Worm (Caenorhabditis elegans): ENCODE data around the gene gss-1.

gss-1 gene

DNA sequence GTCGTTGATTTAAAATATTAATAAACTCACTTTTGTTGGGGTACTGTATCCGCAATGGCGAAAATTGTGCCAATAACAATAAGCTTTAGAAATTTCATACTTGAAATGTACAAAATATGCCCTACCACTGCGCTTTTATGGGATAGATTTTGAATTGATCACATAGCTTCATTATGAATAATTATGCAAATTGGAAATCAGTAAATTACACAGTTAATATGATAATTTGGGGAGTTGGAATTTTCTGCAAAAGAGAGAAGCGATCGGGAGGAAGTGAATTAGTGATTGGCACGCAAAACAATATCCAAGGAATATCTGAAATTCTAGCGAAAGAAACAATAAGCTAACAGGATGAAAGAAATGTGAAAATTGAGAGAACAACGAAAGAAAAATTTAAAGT lies 9.8 kb upstream of the gss-1 start, which contains the start of gene M176.10:
TSS of gene M176.10 (minus strand) at position 101 of the 400 bp plus-strand sequence.
- TF ChIP-seq tra-4 (tag; optimal IDR thresholded peaks at IDR 0.05) (no peak), tbx-37 (GFP tag; conservative IDR thresholded peaks at IDR 0.05) (no peak), hnd-1 (tag; optimal IDR thresholded peaks at IDR 0.05) (no peak), ets-7 (tag; optimal IDR thresholded peaks at IDR 0.05) (no peak), hmbx-1 (tag; optimal IDR thresholded peaks at IDR 0.05) (no peak)

DNA sequence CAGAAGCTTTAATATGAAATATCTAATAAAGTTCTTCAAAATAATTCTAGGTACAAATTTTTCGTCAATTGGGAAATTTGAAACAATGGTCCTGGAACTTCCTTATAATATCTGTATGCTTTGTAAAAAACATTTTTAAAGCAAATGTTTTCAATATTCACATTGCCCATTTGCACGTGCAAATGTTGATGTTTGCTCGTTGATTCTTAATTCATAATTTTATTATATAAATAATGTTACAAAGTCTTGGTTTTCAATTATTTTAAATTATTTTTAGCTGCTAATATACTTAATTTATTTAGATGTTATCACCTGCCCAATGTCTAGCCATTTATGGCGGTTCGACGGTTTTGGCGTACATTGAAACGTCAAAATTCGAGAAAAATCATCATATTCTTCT lies 5.7 kb upstream of the gss-1 start, which contains the start of gene M176.11:
TSS of gene M176.11 (plus strand) at position 301 of the 400 bp plus-strand sequence.
- no peak for TF ChIP-seq hnd-1 (tag; optimal IDR thresholded peaks at IDR 0.05)
- TF ChIP-seq ets-7 (tag; optimal IDR thresholded peaks at IDR 0.05), result no peak
- no peak for TF ChIP-seq flt-1 (GFP tag; IDR thresholded peaks at IDR 0.05)
- TF ChIP-seq aly-1 (tag; optimal IDR thresholded peaks at IDR 0.05), result no peak
- no peak for TF ChIP-seq F13C5.2 (tag; optimal IDR thresholded peaks at IDR 0.05)

DNA sequence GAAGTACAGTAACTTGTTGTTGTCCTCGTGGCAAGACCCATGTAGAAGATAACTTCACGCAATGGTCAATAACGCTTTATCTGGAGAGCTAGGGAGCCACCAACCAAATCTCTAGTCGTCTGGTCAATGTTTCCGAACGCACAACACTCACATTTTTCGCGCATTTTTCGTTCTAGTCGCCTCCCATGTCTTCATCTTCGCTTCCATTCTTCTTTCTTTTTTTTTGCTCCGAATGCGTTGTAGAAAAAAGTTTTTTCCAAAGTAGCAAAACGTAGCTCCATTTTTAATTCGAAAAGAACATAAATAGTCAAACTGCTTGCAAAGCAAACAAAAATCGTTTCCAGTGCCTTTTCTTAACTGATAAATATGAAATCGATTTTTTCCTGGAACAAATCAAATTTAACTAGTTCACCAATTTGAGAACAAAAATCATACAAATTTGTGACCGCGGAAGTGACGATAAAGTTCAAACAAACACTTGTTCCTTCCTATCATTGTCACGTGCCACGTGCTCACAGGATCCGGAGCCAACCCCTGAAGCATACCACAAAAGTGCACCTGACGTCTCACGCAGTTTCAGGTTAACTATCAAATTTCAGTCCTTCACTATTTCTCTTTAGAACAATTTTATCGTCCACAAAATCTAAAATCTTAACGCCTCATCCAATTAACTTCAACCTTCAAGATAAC lies 2.8 kb upstream of the gss-1 start:
- TF ChIP-seq ets-7 (tag; optimal IDR thresholded peaks at IDR 0.05) (no peak), hmbx-1 (tag; optimal IDR thresholded peaks at IDR 0.05) (no peak), tbx-37 (GFP tag; conservative IDR thresholded peaks at IDR 0.05) (no peak), hnd-1 (tag; optimal IDR thresholded peaks at IDR 0.05) (no peak), F13C5.2 (tag; optimal IDR thresholded peaks at IDR 0.05) (no peak), flt-1 (GFP tag; IDR thresholded peaks at IDR 0.05) (no peak), scrt-1 (GFP tag; IDR thresholded peaks at IDR 0.05) (no peak), aly-1 (tag; optimal IDR thresholded peaks at IDR 0.05) (no peak), ceh-36 (tag; optimal IDR thresholded peaks at IDR 0.05) (no peak), B0310.2 (tag; optimal IDR thresholded peaks at IDR 0.05) (no peak), sea-1 (GFP tag; conservative IDR thresholded peaks at IDR 0.05) (no peak), tbx-11 (GFP tag; IDR thresholded peaks at IDR 0.05) (no peak), ceh-13 (GFP tag; optimal IDR thresholded peaks at IDR 0.05) (no peak), hmg-4 (GFP tag; optimal IDR thresholded peaks at IDR 0.05) (no peak), pes-1 (GFP tag; IDR thresholded peaks at IDR 0.05) (no peak), tra-4 (tag; optimal IDR thresholded peaks at IDR 0.05) (no peak), ama-1 (optimal IDR thresholded peaks at IDR 0.05) (no peak)

DNA sequence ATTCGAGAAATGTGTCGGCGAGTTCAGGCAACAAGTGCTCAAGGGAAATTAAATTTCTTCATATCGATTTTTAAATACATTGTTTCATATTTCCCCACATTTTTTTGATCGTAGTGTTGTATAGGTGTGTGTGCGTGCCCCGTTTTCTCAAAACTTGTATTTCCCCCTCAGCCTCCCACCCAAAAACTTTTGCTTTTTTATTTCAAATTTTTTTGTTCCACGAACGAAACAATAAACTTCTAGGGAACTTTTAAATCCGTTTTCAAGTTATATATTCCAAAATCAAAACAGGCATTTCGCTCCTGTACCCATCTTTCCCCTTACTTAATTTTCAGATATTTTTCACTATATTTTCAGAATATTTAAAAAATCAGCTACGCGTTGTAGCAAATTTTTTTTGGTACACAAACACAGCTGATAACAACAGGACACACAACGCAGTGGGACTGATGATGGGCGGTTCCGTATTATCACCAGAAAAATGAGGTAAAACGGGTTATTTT lies 1.9 kb upstream of the gss-1 start, which contains the start of the genes M176.4 and M176.16:
TSS of gene M176.4 (plus strand) at position 301 of the 503 bp plus-strand sequence.
TSS of gene M176.16 (plus strand) at position 453 of the 503 bp plus-strand sequence.
- TF ChIP-seq pes-1 (GFP tag; IDR thresholded peaks at IDR 0.05) (no peak), ceh-36 (tag; optimal IDR thresholded peaks at IDR 0.05) (no peak), ets-7 (tag; optimal IDR thresholded peaks at IDR 0.05) (no peak), hmbx-1 (tag; optimal IDR thresholded peaks at IDR 0.05) (no peak), F13C5.2 (tag; optimal IDR thresholded peaks at IDR 0.05) (no peak), hmg-4 (GFP tag; optimal IDR thresholded peaks at IDR 0.05) (no peak), flt-1 (GFP tag; IDR thresholded peaks at IDR 0.05) (no peak), tbx-37 (GFP tag; conservative IDR thresholded peaks at IDR 0.05) (no peak), ama-1 (optimal IDR thresholded peaks at IDR 0.05) (no peak), scrt-1 (GFP tag; IDR thresholded peaks at IDR 0.05) (no peak), hnd-1 (tag; optimal IDR thresholded peaks at IDR 0.05) (no peak), tbx-11 (GFP tag; IDR thresholded peaks at IDR 0.05) (no peak), tra-4 (tag; optimal IDR thresholded peaks at IDR 0.05) (no peak), B0310.2 (tag; optimal IDR thresholded peaks at IDR 0.05) (no peak), ceh-13 (GFP tag; optimal IDR thresholded peaks at IDR 0.05) (no peak)

DNA sequence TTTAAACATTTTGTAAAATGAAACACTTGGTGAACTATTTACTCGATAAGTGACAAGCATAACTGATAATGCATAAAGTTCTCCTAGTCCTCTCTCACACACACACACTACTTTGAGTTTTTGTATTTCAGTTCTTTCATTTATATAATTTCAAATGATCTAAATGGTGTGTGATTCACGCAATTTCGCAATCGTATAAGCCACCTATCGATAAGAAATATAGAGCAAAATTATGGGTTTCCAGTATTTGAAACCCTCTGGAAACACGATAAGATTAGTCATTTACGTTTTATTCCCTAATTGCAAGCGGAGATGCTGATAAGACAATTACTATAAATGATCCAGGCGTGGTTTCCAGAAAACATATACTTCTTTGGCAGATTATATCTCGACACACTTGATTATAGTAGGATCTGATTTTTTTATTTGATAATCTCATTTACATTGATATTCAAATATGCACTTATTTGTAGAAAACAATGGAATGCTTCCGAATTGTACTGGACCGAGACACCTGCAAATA lies 4.1 kb downstream of the gss-1 start, which contains the start of gene arrd-3:
TSS of gene arrd-3 (plus strand) at position 473 of the 523 bp plus-strand sequence.
- no peak for TF ChIP-seq ceh-36 (tag; optimal IDR thresholded peaks at IDR 0.05)
- no peak for TF ChIP-seq sea-1 (GFP tag; conservative IDR thresholded peaks at IDR 0.05)
- no peak for TF ChIP-seq tbx-37 (GFP tag; conservative IDR thresholded peaks at IDR 0.05)
- TF ChIP-seq hmbx-1 (tag; optimal IDR thresholded peaks at IDR 0.05), result no peak
- no peak for TF ChIP-seq B0310.2 (tag; optimal IDR thresholded peaks at IDR 0.05)
- no peak for TF ChIP-seq ets-7 (tag; optimal IDR thresholded peaks at IDR 0.05)
- no peak for TF ChIP-seq hmg-4 (GFP tag; optimal IDR thresholded peaks at IDR 0.05)
- TF ChIP-seq ama-1 (optimal IDR thresholded peaks at IDR 0.05), result no peak
- no peak for TF ChIP-seq hnd-1 (tag; optimal IDR thresholded peaks at IDR 0.05)
- no peak for TF ChIP-seq tbx-11 (GFP tag; IDR thresholded peaks at IDR 0.05)
- TF ChIP-seq scrt-1 (GFP tag; IDR thresholded peaks at IDR 0.05), result no peak
- TF ChIP-seq flt-1 (GFP tag; IDR thresholded peaks at IDR 0.05), result no peak
- no peak for TF ChIP-seq ceh-13 (GFP tag; optimal IDR thresholded peaks at IDR 0.05)
- no peak for TF ChIP-seq F13C5.2 (tag; optimal IDR thresholded peaks at IDR 0.05)
- no peak for TF ChIP-seq tra-4 (tag; optimal IDR thresholded peaks at IDR 0.05)
- TF ChIP-seq aly-1 (tag; optimal IDR thresholded peaks at IDR 0.05), result no peak
- TF ChIP-seq pes-1 (GFP tag; IDR thresholded peaks at IDR 0.05), result no peak

DNA sequence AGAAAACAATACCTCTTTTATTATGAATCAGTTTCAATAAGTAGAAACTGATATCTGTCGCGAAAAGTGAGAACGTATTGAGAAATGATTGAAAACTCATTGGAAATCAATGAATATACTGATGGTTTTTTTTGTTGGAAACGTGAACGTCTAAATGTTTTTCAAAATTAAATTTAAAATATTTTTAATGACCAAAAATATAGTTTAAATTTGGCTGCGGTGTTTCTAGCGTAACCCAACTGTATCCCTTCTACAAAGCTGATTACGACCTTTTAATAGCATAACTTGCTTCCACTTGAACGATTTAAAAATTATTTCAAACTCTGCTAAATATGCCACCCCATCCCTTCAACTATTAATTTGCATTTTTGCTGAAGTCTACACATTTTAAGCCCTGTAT lies 4.7 kb downstream of the gss-1 start, which contains the start of gene M176.9:
TSS of gene M176.9 (minus strand) at position 101 of the 400 bp plus-strand sequence.
- no peak for TF ChIP-seq aly-1 (tag; optimal IDR thresholded peaks at IDR 0.05)
- no peak for TF ChIP-seq hmbx-1 (tag; optimal IDR thresholded peaks at IDR 0.05)
- TF ChIP-seq pes-1 (GFP tag; IDR thresholded peaks at IDR 0.05), result no peak
- TF ChIP-seq F13C5.2 (tag; optimal IDR thresholded peaks at IDR 0.05), result no peak
- TF ChIP-seq ceh-36 (tag; optimal IDR thresholded peaks at IDR 0.05), result no peak
- no peak for TF ChIP-seq hmg-4 (GFP tag; optimal IDR thresholded peaks at IDR 0.05)
- no peak for TF ChIP-seq ets-7 (tag; optimal IDR thresholded peaks at IDR 0.05)
- TF ChIP-seq sea-1 (GFP tag; conservative IDR thresholded peaks at IDR 0.05), result no peak
- no peak for TF ChIP-seq ceh-13 (GFP tag; optimal IDR thresholded peaks at IDR 0.05)
- TF ChIP-seq tbx-11 (GFP tag; IDR thresholded peaks at IDR 0.05), result no peak
- TF ChIP-seq hnd-1 (tag; optimal IDR thresholded peaks at IDR 0.05), result no peak
- TF ChIP-seq ama-1 (optimal IDR thresholded peaks at IDR 0.05), result no peak
- no peak for TF ChIP-seq tra-4 (tag; optimal IDR thresholded peaks at IDR 0.05)
- TF ChIP-seq B0310.2 (tag; optimal IDR thresholded peaks at IDR 0.05), result no peak
- TF ChIP-seq tbx-37 (GFP tag; conservative IDR thresholded peaks at IDR 0.05), result no peak
- no peak for TF ChIP-seq scrt-1 (GFP tag; IDR thresholded peaks at IDR 0.05)
- TF ChIP-seq flt-1 (GFP tag; IDR thresholded peaks at IDR 0.05), result no peak

Measured in whole organism, early embryonic.